Fruit fly (Drosophila melanogaster) Kc167 (cell line): ENCODE data around the gene ath.

Experiments
- h ChIP-seq: fragments of >200 bp; optimal IDR thresholded peaks from 3 replicates; lab custom pipeline; 2018; ENCODE audit warnings: missing external identifiers
- psq ChIP-seq: fragments of >200 bp; optimal IDR thresholded peaks from 2 replicates; lab custom pipeline; 2017; ENCODE audit warnings: missing external identifiers
- ttk ChIP-seq: sonication (Bioruptor generic); optimal IDR thresholded peaks from 2 replicates; lab custom pipeline; 2017; ENCODE audit warnings: missing external identifiers

dm6 chr2L:10249655-10250202, 38.8 kb downstream of the ath start:
- TF ChIP-seq h (lab: Kevin White, UChicago) (no peak), psq (lab: Kevin White, UChicago) (no peak), ttk (no peak)
